Worm (Caenorhabditis elegans) whole organism, mixed stage, embryonic: ENCODE measurements around the gene ostb-1.

Experiments
- M03D4.4 ChIP-seq: sonication (generic microtip); optimal IDR thresholded peaks from 2 replicates; lab custom pipeline; 2017; ENCODE audit warnings: mild to moderate bottlenecking, missing genetic modification characterization, missing compliant biosample characterization
- bed-3 ChIP-seq: fragments of 200-800 bp; sonication (Bioruptor generic); optimal IDR thresholded peaks from 3 replicates; lab custom pipeline; 2018; ENCODE audit warnings: mild to moderate bottlenecking, missing genetic modification characterization, moderate library complexity, missing compliant biosample characterization
- blmp-1 ChIP-seq: fragments of 150-350 bp; optimal IDR thresholded peaks from 2 replicates; lab custom pipeline; 2014; ENCODE audit warnings: missing biosample characterization, missing genetic modification characterization
- ceh-39 ChIP-seq: fragments of 150-350 bp; optimal IDR thresholded peaks from 2 replicates; lab custom pipeline; 2014; ENCODE audit warnings: missing biosample characterization, missing genetic modification characterization
- ceh-43 ChIP-seq: fragments of 200-800 bp; sonication (Bioruptor generic); optimal IDR thresholded peaks from 2 replicates; lab custom pipeline; 2018; ENCODE audit warnings: mild to moderate bottlenecking, missing genetic modification characterization, moderate library complexity, missing compliant biosample characterization
- ceh-83 ChIP-seq: fragments of 200-800 bp; sonication (Bioruptor generic); optimal IDR thresholded peaks from 2 replicates; lab custom pipeline; 2018; ENCODE audit warnings: mild to moderate bottlenecking, missing genetic modification characterization, missing compliant biosample characterization
- ces-1 ChIP-seq: fragments of 150-350 bp; optimal IDR thresholded peaks from 2 replicates; lab custom pipeline; 2014; ENCODE audit warnings: missing biosample characterization, missing genetic modification reagents, missing genetic modification characterization
- cnd-1 ChIP-seq: fragments of 200-800 bp; sonication (Bioruptor generic); optimal IDR thresholded peaks from 2 replicates; lab custom pipeline; 2018; ENCODE audit warnings: mild to moderate bottlenecking, missing genetic modification characterization, missing compliant biosample characterization
- drap-1 ChIP-seq: fragments of 200-800 bp; sonication (Bioruptor generic); optimal IDR thresholded peaks from 3 replicates; lab custom pipeline; 2018; ENCODE audit warnings: mild to moderate bottlenecking, missing genetic modification characterization, missing compliant biosample characterization
- elt-1 ChIP-seq: sonication (generic microtip); optimal IDR thresholded peaks from 2 replicates; lab custom pipeline; 2017; ENCODE audit warnings: missing genetic modification characterization, mild to moderate bottlenecking, missing compliant biosample characterization, antibody characterized with exemption, moderate library complexity, borderline replicate concordance; ENCODE audit not compliant: insufficient read depth
- elt-3 ChIP-seq: fragments of 150-350 bp; optimal IDR thresholded peaks from 2 replicates; lab custom pipeline; 2014; ENCODE audit warnings: missing biosample characterization, missing genetic modification characterization
- flh-1 ChIP-seq: fragments of 200-800 bp; sonication (Bioruptor generic); optimal IDR thresholded peaks from 2 replicates; lab custom pipeline; 2018; ENCODE audit warnings: mild to moderate bottlenecking, missing genetic modification characterization, moderate library complexity, missing compliant biosample characterization
- ham-2 ChIP-seq: fragments of 200-800 bp; sonication (Bioruptor generic); optimal IDR thresholded peaks from 2 replicates; lab custom pipeline; 2018; ENCODE audit warnings: mild to moderate bottlenecking, missing genetic modification characterization, missing compliant biosample characterization
- hlh-1 ChIP-seq: fragments of 150-350 bp; optimal IDR thresholded peaks from 2 replicates; lab custom pipeline; 2014; ENCODE audit warnings: missing biosample characterization, missing genetic modification reagents, missing genetic modification characterization
- lin-13 ChIP-seq: fragments of 150-350 bp; optimal IDR thresholded peaks from 2 replicates; lab custom pipeline; 2014; ENCODE audit warnings: missing biosample characterization, missing genetic modification characterization
- lin-32 ChIP-seq: fragments of 200-800 bp; sonication (Bioruptor generic); optimal IDR thresholded peaks from 2 replicates; lab custom pipeline; 2018; ENCODE audit warnings: mild to moderate bottlenecking, missing genetic modification characterization, missing compliant biosample characterization
- lsy-2 ChIP-seq: fragments of 150-350 bp; optimal IDR thresholded peaks from 2 replicates; lab custom pipeline; 2014; ENCODE audit warnings: missing biosample characterization, missing genetic modification characterization
- mep-1 ChIP-seq: fragments of 150-350 bp; optimal IDR thresholded peaks from 2 replicates; lab custom pipeline; 2017; ENCODE audit warnings: missing biosample characterization, missing genetic modification reagents, missing genetic modification characterization, inconsistent platforms
- mls-2 ChIP-seq: sonication (generic microtip); optimal IDR thresholded peaks from 2 replicates; lab custom pipeline; 2016; ENCODE audit warnings: mild to moderate bottlenecking, missing genetic modification characterization, moderate library complexity, missing compliant biosample characterization
- nhr-2 ChIP-seq: fragments of 150-350 bp; optimal IDR thresholded peaks from 2 replicates; lab custom pipeline; 2014; ENCODE audit warnings: missing biosample characterization, missing genetic modification characterization
- nhr-237 ChIP-seq: fragments of 150-350 bp; optimal IDR thresholded peaks from 2 replicates; lab custom pipeline; 2014; ENCODE audit warnings: missing biosample characterization, missing genetic modification characterization
- nhr-28 ChIP-seq: fragments of 150-350 bp; optimal IDR thresholded peaks from 2 replicates; lab custom pipeline; 2014; ENCODE audit warnings: missing biosample characterization, missing genetic modification characterization
- nhr-76 ChIP-seq: sonication (generic microtip); optimal IDR thresholded peaks from 2 replicates; lab custom pipeline; 2017; ENCODE audit warnings: missing biosample characterization, missing genetic modification characterization
- pha-4 ChIP-seq: fragments of 150-350 bp; optimal IDR thresholded peaks from 2 replicates; lab custom pipeline; 2018; ENCODE audit warnings: missing biosample characterization, missing genetic modification reagents, missing genetic modification characterization
- sem-2 ChIP-seq: fragments of 200-800 bp; sonication (Bioruptor generic); optimal IDR thresholded peaks from 2 replicates; lab custom pipeline; 2018; ENCODE audit warnings: mild to moderate bottlenecking, missing genetic modification characterization, missing compliant biosample characterization
- snpc-4 ChIP-seq: fragments of 150-350 bp; optimal IDR thresholded peaks from 2 replicates; lab custom pipeline; 2014; ENCODE audit warnings: missing biosample characterization, missing genetic modification characterization
- tbx-8 ChIP-seq: fragments of 200-800 bp; sonication (Bioruptor generic); optimal IDR thresholded peaks from 2 replicates; lab custom pipeline; 2018; ENCODE audit warnings: mild to moderate bottlenecking, missing genetic modification characterization, moderate library complexity, missing compliant biosample characterization
- unc-120 ChIP-seq: sonication (generic microtip); optimal IDR thresholded peaks from 2 replicates; lab custom pipeline; 2017; ENCODE audit warnings: missing genetic modification characterization, missing compliant biosample characterization; ENCODE audit not compliant: poor library complexity, severe bottlenecking
- unc-39 ChIP-seq: fragments of 150-350 bp; optimal IDR thresholded peaks from 2 replicates; lab custom pipeline; 2014; ENCODE audit warnings: missing biosample characterization, missing genetic modification characterization
- unc-62 ChIP-seq: fragments of 150-350 bp; optimal IDR thresholded peaks from 2 replicates; lab custom pipeline; 2014; ENCODE audit warnings: missing biosample characterization, missing genetic modification reagents, missing genetic modification characterization
- zip-8 ChIP-seq: fragments of 150-350 bp; optimal IDR thresholded peaks from 2 replicates; lab custom pipeline; 2014; ENCODE audit warnings: missing biosample characterization, missing genetic modification characterization
- ztf-11 ChIP-seq: fragments of 150-350 bp; optimal IDR thresholded peaks from 2 replicates; lab custom pipeline; 2014; ENCODE audit warnings: missing biosample characterization, missing genetic modification characterization

Gene ostb-1

ce11 chrII:7817580-7817979 lies 46.7 kb upstream of the ostb-1 start:
- no peak for TF ChIP-seq lsy-2
- no peak for TF ChIP-seq lin-13 (tag; lab: Kevin White, UChicago)
- TF ChIP-seq bed-3 = no peak
- no peak for TF ChIP-seq ham-2
- peak; percentile 87 for TF ChIP-seq ces-1 (GFP tag; lab: Kevin White, UChicago)
- TF ChIP-seq cnd-1 (tag; lab: Kevin White, UChicago) = peak; percentile 9
- no peak for TF ChIP-seq ceh-39
- no peak for TF ChIP-seq sem-2
- no peak for TF ChIP-seq unc-39 (tag; lab: Kevin White, UChicago)
- peak; percentile 36 for TF ChIP-seq nhr-2
- TF ChIP-seq, all 35 proteins: peak for 3

- peak; percentile 82 for TF ChIP-seq zip-8 (tag; lab: Kevin White, UChicago)
- peak; percentile 40 for TF ChIP-seq unc-62
- TF ChIP-seq elt-1 (tag; lab: Kevin White, UChicago) = peak; percentile 79
- no peak for TF ChIP-seq nhr-28
- no peak for TF ChIP-seq cnd-1 (tag; lab: Kevin White, UChicago)
- peak; percentile 39 for TF ChIP-seq nhr-2
Observed at ce11 chrII:7819359-7819758, 44.9 kb upstream of the ostb-1 start.

- no peak for TF ChIP-seq nhr-237
- no peak for TF ChIP-seq ceh-83 (GFP tag; lab: Kevin White, UChicago)
- TF ChIP-seq mls-2 (tag; lab: Kevin White, UChicago) = no peak
- no peak for TF ChIP-seq elt-3 (tag; lab: Kevin White, UChicago)
- TF ChIP-seq drap-1 = no peak
- TF ChIP-seq unc-120 (tag; lab: Kevin White, UChicago) = no peak
- no peak for TF ChIP-seq snpc-4
- TF ChIP-seq unc-62 = no peak
- no peak for TF ChIP-seq nhr-76 (tag; lab: Kevin White, UChicago)
- no peak for TF ChIP-seq ceh-43 (GFP tag; lab: Kevin White, UChicago)
- no peak for TF ChIP-seq nhr-2
- no peak for TF ChIP-seq ztf-11 (tag; lab: Kevin White, UChicago)
- no peak for TF ChIP-seq blmp-1 (tag; lab: Kevin White, UChicago)
- no peak for TF ChIP-seq lin-13 (tag; lab: Kevin White, UChicago)
- no peak for TF ChIP-seq lin-32 (GFP tag; lab: Kevin White, UChicago)
- TF ChIP-seq, all 35 proteins: peak for 0
Observed at ce11 chrII:7822454-7822853, 41.9 kb upstream of the ostb-1 start, which contains the start of gene irld-47. Gene irld-47, minus strand, starts transcription at chrII:7822554.

- TF ChIP-seq cnd-1 (tag; lab: Kevin White, UChicago) (no peak), flh-1 (GFP tag; lab: Kevin White, UChicago) (no peak), tbx-8 (GFP tag; lab: Kevin White, UChicago) (no peak), ceh-83 (GFP tag; lab: Kevin White, UChicago) (no peak), mep-1 (no peak), lin-32 (GFP tag; lab: Kevin White, UChicago) (no peak), ceh-43 (GFP tag; lab: Kevin White, UChicago) (no peak), blmp-1 (tag; lab: Kevin White, UChicago) (no peak), hlh-1 (tag; lab: Kevin White, UChicago) (no peak), nhr-76 (tag; lab: Kevin White, UChicago) (no peak), lsy-2 (no peak), mls-2 (tag; lab: Kevin White, UChicago) (no peak), elt-1 (tag; lab: Kevin White, UChicago) (no peak), unc-120 (tag; lab: Kevin White, UChicago) (no peak), ztf-11 (tag; lab: Kevin White, UChicago) (no peak), M03D4.4 (tag; lab: Kevin White, UChicago) (no peak), pha-4 (tag; lab: Kevin White, UChicago) (no peak)
Observed at ce11 chrII:7825107-7825506, 39.2 kb upstream of the ostb-1 start, which contains the start of gene srw-62. Gene srw-62, plus strand, starts transcription at chrII:7825407.

ce11 chrII:7827883-7828282 lies 36.4 kb upstream of the ostb-1 start:
- TF ChIP-seq hlh-1 (tag; lab: Kevin White, UChicago) (no peak), zip-8 (tag; lab: Kevin White, UChicago) (peak; percentile 87)
- TF ChIP-seq, all 35 proteins: peak for 1
